Fruit fly (Drosophila melanogaster): ENCODE results near the gene eEF1gamma.

The eEF1gamma gene

dm6 chr3R:29207996-29208395, 12.0 kb upstream of the eEF1gamma start (continued):
- peak; percentile 52 for TF ChIP-seq MTF-1 (GFP tag; optimal IDR thresholded peaks at IDR 0.05; ENCODE audit: borderline replicate concordance)
- TF ChIP-seq CG2116 (GFP tag; optimal IDR thresholded peaks at IDR 0.05), result peak; percentile 3
- TF ChIP-seq Spps (tag; optimal IDR thresholded peaks at IDR 0.05), result peak; percentile 61
- TF ChIP-seq Pdp1 (GFP tag; optimal IDR thresholded peaks at IDR 0.05), result peak; percentile 11 to 42
- TF ChIP-seq sob (GFP tag; IDR thresholded peaks at IDR 0.05), result no peak; the same call in 1 of the 2 replicates
- peak; percentile 8 for TF ChIP-seq CG12104 (GFP tag; optimal IDR thresholded peaks at IDR 0.05)
- no peak for TF ChIP-seq NFAT (GFP tag; IDR thresholded peaks at IDR 0.05)
- peak; percentile 61 for TF ChIP-seq CG30403 (GFP tag; optimal IDR thresholded peaks at IDR 0.05)
- no peak for TF ChIP-seq CG8089 (GFP tag; optimal IDR thresholded peaks at IDR 0.05)
- peak; percentile 72 for TF ChIP-seq CG11695 (GFP tag; IDR thresholded peaks at IDR 0.05)
- TF ChIP-seq HLH3B (GFP tag; IDR thresholded peaks at IDR 0.05), result peak; percentile 70
- peak; percentile 55 for TF ChIP-seq run (tag; optimal IDR thresholded peaks at IDR 0.05)
- no peak for TF ChIP-seq CG1832 (GFP tag; optimal IDR thresholded peaks at IDR 0.05)
- TF ChIP-seq CG12744 (GFP tag; optimal IDR thresholded peaks at IDR 0.05), result peak; percentile 10
- no peak for TF ChIP-seq Myb (GFP tag; optimal IDR thresholded peaks at IDR 0.05)
- TF ChIP-seq CG6654 (GFP tag; optimal IDR thresholded peaks at IDR 0.05), result no peak
- no peak for TF ChIP-seq ac (GFP tag; optimal IDR thresholded peaks at IDR 0.05)
- TF ChIP-seq hth (optimal IDR thresholded peaks at IDR 0.05), result no peak
- TF ChIP-seq dysf (GFP tag; IDR thresholded peaks at IDR 0.05), result peak; percentile 76
- TF ChIP-seq usp (GFP tag; optimal IDR thresholded peaks at IDR 0.05), result no peak
- TF ChIP-seq knrl (GFP tag; IDR thresholded peaks at IDR 0.05; ENCODE audit: partially characterized antibody), result no peak
- TF ChIP-seq tio (GFP tag; optimal IDR thresholded peaks at IDR 0.05), result no peak
- TF ChIP-seq Dll (GFP tag; IDR thresholded peaks at IDR 0.05; ENCODE audit: partially characterized antibody), result no peak
- TF ChIP-seq E2f2 (GFP tag; IDR thresholded peaks at IDR 0.05), result peak; percentile 31; the same call in 1 of the 2 replicates
- TF ChIP-seq tll (GFP tag; optimal IDR thresholded peaks at IDR 0.05), result no peak
- no peak for TF ChIP-seq Bgb (GFP tag; IDR thresholded peaks at IDR 0.05; ENCODE audit: partially characterized antibody)
- TF ChIP-seq CG17385 (GFP tag; optimal IDR thresholded peaks at IDR 0.05), result peak; percentile 71
- peak in 1 of 2 experiments; percentile 86 for TF ChIP-seq eve (GFP tag; optimal IDR thresholded peaks at IDR 0.05)
- TF ChIP-seq inv (GFP tag; IDR thresholded peaks at IDR 0.05; ENCODE audit: partially characterized antibody), result no peak
- TF ChIP-seq Elba2 (GFP tag; optimal IDR thresholded peaks at IDR 0.05), result no peak
- TF ChIP-seq CG12942 (GFP tag; optimal IDR thresholded peaks at IDR 0.05), result no peak
- TF ChIP-seq CG13123 (GFP tag; optimal IDR thresholded peaks at IDR 0.05), result peak; percentile 32
- TF ChIP-seq CG2889 (GFP tag; IDR thresholded peaks at IDR 0.05), result peak; percentile 28; the same call in 1 of the 3 replicates
- TF ChIP-seq Max (GFP tag; optimal IDR thresholded peaks at IDR 0.05), result peak; percentile 38
- no peak for TF ChIP-seq CG31365 (tag; optimal IDR thresholded peaks at IDR 0.05)
- TF ChIP-seq CG17328 (GFP tag; IDR thresholded peaks at IDR 0.05), result peak; percentile 71
- TF ChIP-seq shn (GFP tag; optimal IDR thresholded peaks at IDR 0.05), result no peak
- peak; percentile 13 for TF ChIP-seq CG7271 (tag; optimal IDR thresholded peaks at IDR 0.05)
- peak; percentile 66 for TF ChIP-seq Ada2b (GFP tag; IDR thresholded peaks at IDR 0.05)
- peak; percentile 82 for TF ChIP-seq vvl (GFP tag; IDR thresholded peaks at IDR 0.05)
- peak; percentile 78 for TF ChIP-seq CG7839 (tag; optimal IDR thresholded peaks at IDR 0.05)
- no peak for TF ChIP-seq Bteb2 (GFP tag; optimal IDR thresholded peaks at IDR 0.05)
- TF ChIP-seq CG3407 (GFP tag; optimal IDR thresholded peaks at IDR 0.05), result peak; percentile 60
- TF ChIP-seq Dek (tag; optimal IDR thresholded peaks at IDR 0.05), result peak; percentile 60
- TF ChIP-seq lov (optimal IDR thresholded peaks at IDR 0.05), result no peak
- peak; percentile 76; the same call in 2 of the 3 replicates for TF ChIP-seq lov (GFP tag; IDR thresholded peaks at IDR 0.05)
- TF ChIP-seq CG33557 (GFP tag; optimal IDR thresholded peaks at IDR 0.05), result peak; percentile 14
- peak; percentile 89 for TF ChIP-seq Sox102F (GFP tag; optimal IDR thresholded peaks at IDR 0.05)
- no peak for TF ChIP-seq grn (GFP tag; optimal IDR thresholded peaks at IDR 0.05)
- TF ChIP-seq Ets65A (GFP tag), result peak; percentile 81
- no peak for TF ChIP-seq Side (GFP tag; optimal IDR thresholded peaks at IDR 0.05)
- no peak for TF ChIP-seq CG10565 (GFP tag; optimal IDR thresholded peaks at IDR 0.05)

Measured in whole organism, embryonic.